Fruit fly (Drosophila melanogaster): ENCODE data around the gene CG42655.

The CG42655 gene

dm6 chr3L:19928435-19929011 is 25.0 kb downstream of the CG42655 start, which contains the start of the genes CG8004 and RhoGDI (continued):
- peak in 1 of 2 experiments; percentile 54 for TF ChIP-seq bsh (GFP tag; optimal IDR thresholded peaks at IDR 0.05)
- TF ChIP-seq Jarid2 (GFP tag; optimal IDR thresholded peaks at IDR 0.05) = no peak
- no peak for TF ChIP-seq CG15479 (GFP tag; optimal IDR thresholded peaks at IDR 0.05)
- TF ChIP-seq sd (tag; optimal IDR thresholded peaks at IDR 0.05) = no peak
- TF ChIP-seq bab2 (GFP tag; optimal IDR thresholded peaks at IDR 0.05) = peak; percentile 73
- TF ChIP-seq CG17359 (tag; optimal IDR thresholded peaks at IDR 0.05) = peak; percentile 65
- no peak for TF ChIP-seq Aef1 (GFP tag; IDR thresholded peaks at IDR 0.05)
- TF ChIP-seq CG8089 (GFP tag; optimal IDR thresholded peaks at IDR 0.05) = peak; percentile 27
- TF ChIP-seq nerfin-1 (tag; optimal IDR thresholded peaks at IDR 0.05) = no peak
- TF ChIP-seq jigr1 (GFP tag; IDR thresholded peaks at IDR 0.05) = no peak
- TF ChIP-seq CG12391 (tag; optimal IDR thresholded peaks at IDR 0.05) = peak; percentile 82
- TF ChIP-seq Pdp1 (GFP tag; optimal IDR thresholded peaks at IDR 0.05) = peak; percentile 69 to 95
- peak; percentile 71 for TF ChIP-seq CG9817 (tag; optimal IDR thresholded peaks at IDR 0.05)
- no peak for TF ChIP-seq vnd (GFP tag; IDR thresholded peaks at IDR 0.05; ENCODE audit: partially characterized antibody)
- peak; percentile 44; the same call in 2 of the 3 replicates for TF ChIP-seq zfh1 (GFP tag; IDR thresholded peaks at IDR 0.05)
- peak; percentile 63 for TF ChIP-seq Sox102F (GFP tag; optimal IDR thresholded peaks at IDR 0.05)
- peak; percentile 45 for TF ChIP-seq Fer2 (tag; optimal IDR thresholded peaks at IDR 0.05)
- no peak for TF ChIP-seq gce (GFP tag; IDR thresholded peaks at IDR 0.05)
- TF ChIP-seq vvl (GFP tag; IDR thresholded peaks at IDR 0.05) = peak; percentile 76
- TF ChIP-seq CG8388 (GFP tag; optimal IDR thresholded peaks at IDR 0.05) = peak; percentile 63
- TF ChIP-seq nmo (GFP tag; optimal IDR thresholded peaks at IDR 0.05) = peak; percentile 77
- peak; percentile 46 for TF ChIP-seq Ada2b (GFP tag; IDR thresholded peaks at IDR 0.05)
- TF ChIP-seq D19B (GFP tag; optimal IDR thresholded peaks at IDR 0.05) = no peak
- TF ChIP-seq maf-S (GFP tag; optimal IDR thresholded peaks at IDR 0.05) = peak; percentile 61
- TF ChIP-seq Dref (GFP tag; IDR thresholded peaks at IDR 0.05) = no peak
- peak; percentile 60 for TF ChIP-seq Blimp-1 (GFP tag; optimal IDR thresholded peaks at IDR 0.05)
- TF ChIP-seq CG14014 (GFP tag; IDR thresholded peaks at IDR 0.05) = peak; percentile 59
- peak; percentile 67 for TF ChIP-seq Dip3 (GFP tag; optimal IDR thresholded peaks at IDR 0.05)
- TF ChIP-seq HLH54F (GFP tag; optimal IDR thresholded peaks at IDR 0.05) = peak; percentile 76
- TF ChIP-seq Asciz (GFP tag; optimal IDR thresholded peaks at IDR 0.05) = no peak
- peak; percentile 70 for TF ChIP-seq Hmr (GFP tag; optimal IDR thresholded peaks at IDR 0.05)
- TF ChIP-seq lab (GFP tag; optimal IDR thresholded peaks at IDR 0.05) = peak; percentile 79
- no peak for TF ChIP-seq nerfin-2 (GFP tag; IDR thresholded peaks at IDR 0.05; ENCODE audit: partially characterized antibody)
- peak; percentile 1 for TF ChIP-seq gcm (GFP tag; optimal IDR thresholded peaks at IDR 0.05)
- peak; percentile 49 for TF ChIP-seq Meics (GFP tag; optimal IDR thresholded peaks at IDR 0.05)
- TF ChIP-seq gcm2 (GFP tag; optimal IDR thresholded peaks at IDR 0.05) = peak; percentile 65
- no peak for TF ChIP-seq kni (GFP tag; optimal IDR thresholded peaks at IDR 0.05)
- peak; percentile 83 for TF ChIP-seq CG15514 (GFP tag; optimal IDR thresholded peaks at IDR 0.05)
- TF ChIP-seq cad (GFP tag; optimal IDR thresholded peaks at IDR 0.05) = no peak
- TF ChIP-seq Dp (GFP tag; optimal IDR thresholded peaks at IDR 0.05) = peak; percentile 27
- peak; percentile 9 for TF ChIP-seq CG12942 (GFP tag; optimal IDR thresholded peaks at IDR 0.05)
- TF ChIP-seq Dip2 (GFP tag; IDR thresholded peaks at IDR 0.05) = no peak
- TF ChIP-seq gfzf (GFP tag; optimal IDR thresholded peaks at IDR 0.05) = peak; percentile 90
- no peak for TF ChIP-seq CG16813 (GFP tag; IDR thresholded peaks at IDR 0.05; ENCODE audit: partially characterized antibody)
- peak; percentile 44 for TF ChIP-seq CG17186 (GFP tag; optimal IDR thresholded peaks at IDR 0.05)
- peak; percentile 73 for TF ChIP-seq CG1603 (tag; optimal IDR thresholded peaks at IDR 0.05)
- TF ChIP-seq CG10565 (GFP tag; optimal IDR thresholded peaks at IDR 0.05) = no peak
- TF ChIP-seq ro (GFP tag; IDR thresholded peaks at IDR 0.05) = no peak
- peak; percentile 51 for TF ChIP-seq CG12155 (GFP tag; optimal IDR thresholded peaks at IDR 0.05)
